Fruit fly (Drosophila melanogaster) whole organism, wandering third instar larva: ENCODE results near the gene Akh.
A peak's percentile ranks its signal among the peaks of the same experiment; 100 is the strongest.

ENCODE experiments used
- Abd-B ChIP-seq: fragments of >200 bp; optimal IDR thresholded peaks from 2 replicates; lab custom pipeline; 2017; ENCODE audit warnings: missing biosample characterization, missing genetic modification characterization
- CG32264 ChIP-seq: fragments of 200-800 bp; sonication (Bioruptor generic); optimal IDR thresholded peaks from 2 replicates; lab custom pipeline; 2016; ENCODE audit warnings: missing biosample characterization, missing genetic modification characterization
- CG9705 ChIP-seq: fragments of 200-800 bp; sonication (Bioruptor generic); optimal IDR thresholded peaks from 2 replicates; lab custom pipeline; 2018; ENCODE audit warnings: missing biosample characterization, mild to moderate bottlenecking, missing genetic modification characterization
- CrebA ChIP-seq: fragments of 200-800 bp; sonication (Bioruptor generic); optimal IDR thresholded peaks from 2 replicates; lab custom pipeline; 2016; ENCODE audit warnings: missing biosample characterization, mild to moderate bottlenecking, missing genetic modification characterization, borderline replicate concordance
- Dfd ChIP-seq: fragments of >200 bp; optimal IDR thresholded peaks from 2 replicates; lab custom pipeline; 2017; ENCODE audit warnings: missing biosample characterization, missing genetic modification characterization
- Dif ChIP-seq: fragments of 200-275, 200-300 bp; sonication (Bioruptor generic); optimal IDR thresholded peaks from 2 replicates; lab custom pipeline; 2018; ENCODE audit warnings: missing biosample characterization, missing genetic modification characterization; ENCODE audit not compliant: partially characterized antibody
- GATAd ChIP-seq: sonication (Bioruptor generic); optimal IDR thresholded peaks from 2 replicates; lab custom pipeline; 2016; ENCODE audit warnings: missing biosample characterization, missing genetic modification characterization
- HLH106 ChIP-seq: fragments of 200-800 bp; optimal IDR thresholded peaks from 3 replicates; lab custom pipeline; 2019; ENCODE audit warnings: missing biosample characterization, mild to moderate bottlenecking, missing genetic modification characterization, moderate library complexity
- Hnf4 ChIP-seq: fragments of 200-800 bp; sonication (Bioruptor generic); optimal IDR thresholded peaks from 2 replicates; lab custom pipeline; 2016; ENCODE audit warnings: missing biosample characterization, mild to moderate bottlenecking, missing genetic modification characterization
- Hr78 ChIP-seq: fragments of >200 bp; optimal IDR thresholded peaks from 2 replicates; lab custom pipeline; 2017; ENCODE audit warnings: missing biosample characterization, missing genetic modification characterization
- Hr83 ChIP-seq: fragments of 200-300 bp; sonication (Bioruptor generic); optimal IDR thresholded peaks from 2 replicates; lab custom pipeline; 2016; ENCODE audit warnings: missing biosample characterization, mild to moderate bottlenecking, missing genetic modification characterization, moderate library complexity; ENCODE audit not compliant: poor library complexity, severe bottlenecking
- Jra ChIP-seq: sonication (Bioruptor generic); optimal IDR thresholded peaks from 2 replicates; lab custom pipeline; 2016; ENCODE audit warnings: missing biosample characterization, missing genetic modification characterization
- Mio ChIP-seq: sonication (Bioruptor generic); optimal IDR thresholded peaks from 2 replicates; lab custom pipeline; 2016; ENCODE audit warnings: missing biosample characterization, missing genetic modification characterization
- Myc ChIP-seq: fragments of >200 bp; optimal IDR thresholded peaks from 2 replicates; lab custom pipeline; 2017
- N ChIP-seq: fragments of >200 bp; optimal IDR thresholded peaks from 2 replicates; lab custom pipeline; 2018; ENCODE audit warnings: missing biosample characterization, missing external identifiers, missing genetic modification characterization
- OdsH ChIP-seq: fragments of 200-800 bp; sonication (Bioruptor generic); optimal IDR thresholded peaks from 2 replicates; lab custom pipeline; 2016; ENCODE audit warnings: missing biosample characterization, mild to moderate bottlenecking, missing genetic modification characterization
- Rel ChIP-seq, 2 experiments: fragments of 200-800 bp; sonication (Bioruptor generic) in 1 of 2; optimal IDR thresholded peaks; 2 replicates in 1 of 2; 3 replicates in 1 of 2; lab custom pipeline; 2016 to 2019; ENCODE audit warnings: mild to moderate bottlenecking in 2 of 2, missing biosample characterization in 2 of 2, missing genetic modification characterization in 2 of 2, moderate library complexity in 1 of 2
- Sp1 ChIP-seq: fragments of 200-800 bp; sonication (Bioruptor generic); optimal IDR thresholded peaks from 3 replicates; lab custom pipeline; 2019; ENCODE audit warnings: missing biosample characterization, mild to moderate bottlenecking, missing genetic modification characterization, moderate library complexity
- Vsx2 ChIP-seq: fragments of 200-300, 225-300 bp; sonication (Bioruptor generic); optimal IDR thresholded peaks from 2 replicates; lab custom pipeline; 2018; ENCODE audit warnings: missing biosample characterization, missing genetic modification characterization; ENCODE audit not compliant: partially characterized antibody
- br ChIP-seq: fragments of 200-800 bp; sonication (Bioruptor generic); optimal IDR thresholded peaks from 2 replicates; lab custom pipeline; 2016; ENCODE audit warnings: missing biosample characterization, missing genetic modification characterization
- brk ChIP-seq: fragments of 200-800 bp; sonication (Bioruptor generic); optimal IDR thresholded peaks from 2 replicates; lab custom pipeline; 2016; ENCODE audit warnings: missing biosample characterization, mild to moderate bottlenecking, missing genetic modification characterization
- dl ChIP-seq, 2 experiments: fragments of 175-275, 200-275 bp in 1 of 2; fragments of 200-275 bp in 1 of 2; sonication (Bioruptor generic); optimal IDR thresholded peaks; lab custom pipeline; 2018; ENCODE audit warnings: mild to moderate bottlenecking in 2 of 2, missing biosample characterization in 2 of 2, missing genetic modification characterization in 2 of 2, moderate library complexity in 2 of 2; ENCODE audit not compliant: partially characterized antibody in 2 of 2, insufficient read depth in 1 of 2
- dmrt93B ChIP-seq: fragments of 200-800 bp; sonication (Bioruptor generic); optimal IDR thresholded peaks from 2 replicates; lab custom pipeline; 2018; ENCODE audit warnings: missing biosample characterization, mild to moderate bottlenecking, missing genetic modification characterization
- dsf ChIP-seq: sonication (Bioruptor generic); optimal IDR thresholded peaks from 2 replicates; lab custom pipeline; 2016; ENCODE audit warnings: missing biosample characterization, missing genetic modification characterization, borderline replicate concordance
- ey ChIP-seq: fragments of 200-800 bp; sonication (Bioruptor generic); optimal IDR thresholded peaks from 2 replicates; lab custom pipeline; 2016; ENCODE audit warnings: missing biosample characterization, missing genetic modification characterization
- foxo ChIP-seq, 2 experiments: fragments of 200-800 bp; sonication (Bioruptor generic); optimal IDR thresholded peaks; 2 replicates in 1 of 2; 3 replicates in 1 of 2; lab custom pipeline; 2016 to 2017; ENCODE audit warnings: missing biosample characterization in 2 of 2, missing genetic modification characterization in 2 of 2
- fru ChIP-seq: fragments of 200-800 bp; sonication (Bioruptor generic); optimal IDR thresholded peaks from 3 replicates; lab custom pipeline; 2016; ENCODE audit warnings: missing biosample characterization, mild to moderate bottlenecking, missing genetic modification characterization
- h ChIP-seq: fragments of 200-800 bp; sonication (Bioruptor generic); optimal IDR thresholded peaks from 3 replicates; lab custom pipeline; 2016; ENCODE audit warnings: missing biosample characterization, mild to moderate bottlenecking, missing genetic modification characterization
- jim ChIP-seq: fragments of 175-275, 200-325 bp; sonication (Bioruptor generic); optimal IDR thresholded peaks from 2 replicates; lab custom pipeline; 2016; ENCODE audit warnings: missing biosample characterization, mild to moderate bottlenecking, missing genetic modification characterization
- lola ChIP-seq: fragments of >200 bp; optimal IDR thresholded peaks from 2 replicates; lab custom pipeline; 2017; ENCODE audit warnings: missing biosample characterization, missing genetic modification characterization
- pan ChIP-seq: fragments of >200 bp; optimal IDR thresholded peaks from 2 replicates; lab custom pipeline; 2017
- psq ChIP-seq: fragments of 200-800 bp; sonication (Bioruptor generic); optimal IDR thresholded peaks from 3 replicates; lab custom pipeline; 2017; ENCODE audit warnings: missing biosample characterization, mild to moderate bottlenecking, missing genetic modification characterization, moderate library complexity
- rgr ChIP-seq: fragments of 200-800 bp; sonication (Bioruptor generic); optimal IDR thresholded peaks from 3 replicates; lab custom pipeline; 2016; ENCODE audit warnings: missing biosample characterization, mild to moderate bottlenecking, missing genetic modification characterization
- sage ChIP-seq: fragments of 200-800 bp; sonication (Bioruptor generic); optimal IDR thresholded peaks from 2 replicates; lab custom pipeline; 2016; ENCODE audit warnings: missing biosample characterization, mild to moderate bottlenecking, missing genetic modification characterization
- sv ChIP-seq: fragments of 200-800 bp; sonication (Bioruptor generic); optimal IDR thresholded peaks from 3 replicates; lab custom pipeline; 2016; ENCODE audit warnings: missing biosample characterization, missing genetic modification characterization
- tai ChIP-seq: sonication (Bioruptor generic); optimal IDR thresholded peaks from 2 replicates; lab custom pipeline; 2016; ENCODE audit warnings: missing biosample characterization, missing genetic modification characterization
- usp ChIP-seq: fragments of >200 bp; optimal IDR thresholded peaks from 2 replicates; lab custom pipeline; 2017; ENCODE audit warnings: missing biosample characterization, missing genetic modification characterization
- woc ChIP-seq: sonication (Bioruptor generic); optimal IDR thresholded peaks from 2 replicates; lab custom pipeline; 2016; ENCODE audit warnings: missing biosample characterization, mild to moderate bottlenecking, missing genetic modification characterization

The Akh gene

dm6 chr3L:4120358-4121349 lies 20.6 kb upstream of the Akh start (continued):
- TF ChIP-seq Myc (lab: Kevin White, UChicago) = no peak
- TF ChIP-seq Mio (GFP tag; lab: Kevin White, UChicago) = no peak
- TF ChIP-seq N (GFP tag; lab: Kevin White, UChicago) = no peak
- TF ChIP-seq ey = peak; percentile 1
- no peak for TF ChIP-seq lola (GFP tag; lab: Kevin White, UChicago)

dm6 chr3L:4121589-4121988 lies 19.7 kb upstream of the Akh start:
- TF ChIP-seq Hnf4 (GFP tag; lab: Kevin White, UChicago) = no peak
- no peak for TF ChIP-seq Myc (lab: Kevin White, UChicago)
- TF ChIP-seq dmrt93B = no peak

- TF ChIP-seq dl (GFP tag; optimal IDR thresholded peaks at IDR 0.05; lab: Kevin White, UChicago; ENCODE audit: insufficient read depth in 1 of 2, partially characterized antibody in 2 of 2) = no peak
- no peak for TF ChIP-seq Dfd (GFP tag; lab: Kevin White, UChicago)
- no peak for TF ChIP-seq tai (GFP tag; lab: Kevin White, UChicago)
- TF ChIP-seq br (GFP tag; lab: Kevin White, UChicago) = peak; percentile 67
- peak; percentile 84 for TF ChIP-seq Rel (GFP tag; optimal IDR thresholded peaks at IDR 0.05; lab: Kevin White, UChicago)
- peak; percentile 71 for TF ChIP-seq Rel (tag; optimal IDR thresholded peaks at IDR 0.05; lab: Kevin White, UChicago)
- TF ChIP-seq jim = no peak
- TF ChIP-seq Dif (GFP tag; lab: Kevin White, UChicago) = peak; percentile 25
- TF ChIP-seq Sp1 (GFP tag; lab: Kevin White, UChicago) = peak; percentile 72
- peak; percentile 71 for TF ChIP-seq OdsH (GFP tag; lab: Kevin White, UChicago)
- TF ChIP-seq sv (GFP tag; lab: Kevin White, UChicago) = no peak
- no peak for TF ChIP-seq Myc (lab: Kevin White, UChicago)
- TF ChIP-seq dmrt93B = no peak
- TF ChIP-seq dsf (GFP tag; lab: Kevin White, UChicago) = no peak
- TF ChIP-seq ey = peak; percentile 48
- TF ChIP-seq Hr78 = no peak
- TF ChIP-seq CG32264 = peak; percentile 36
- TF ChIP-seq usp (GFP tag; lab: Kevin White, UChicago) = no peak
- no peak for TF ChIP-seq CrebA (GFP tag; lab: Kevin White, UChicago)
- no peak for TF ChIP-seq CG9705 (GFP tag; lab: Kevin White, UChicago)
- TF ChIP-seq Hnf4 (GFP tag; lab: Kevin White, UChicago) = no peak
- TF ChIP-seq Mio (GFP tag; lab: Kevin White, UChicago) = no peak
- peak; percentile 79 for TF ChIP-seq Vsx2 (GFP tag; lab: Kevin White, UChicago)
- peak; percentile 58 for TF ChIP-seq woc (GFP tag; lab: Kevin White, UChicago)
- TF ChIP-seq pan (lab: Kevin White, UChicago) = no peak
- no peak for TF ChIP-seq lola (GFP tag; lab: Kevin White, UChicago)
- TF ChIP-seq rgr = peak; percentile 70
- no peak for TF ChIP-seq GATAd (GFP tag; lab: Kevin White, UChicago)
- TF ChIP-seq fru = peak; percentile 78
- no peak for TF ChIP-seq foxo (GFP tag; optimal IDR thresholded peaks at IDR 0.05; lab: Kevin White, UChicago)
- no peak for TF ChIP-seq N (GFP tag; lab: Kevin White, UChicago)
- no peak for TF ChIP-seq Abd-B (GFP tag; lab: Kevin White, UChicago)
- peak; percentile 73 for TF ChIP-seq sage (GFP tag; lab: Kevin White, UChicago)
- TF ChIP-seq h (GFP tag; lab: Kevin White, UChicago) = peak; percentile 78
- peak; percentile 69 for TF ChIP-seq brk (GFP tag; lab: Kevin White, UChicago)
- TF ChIP-seq psq = peak; percentile 54
- TF ChIP-seq HLH106 (tag; lab: Kevin White, UChicago) = no peak
- TF ChIP-seq Jra (GFP tag; lab: Kevin White, UChicago) = peak; percentile 67
- TF ChIP-seq Hr83 = peak; percentile 89
These were observed 19.0 kb upstream of the Akh start, which contains the start of gene Chd64 for dm6 chr3L:4122185-4122767. Gene Chd64, minus strand, starts transcription at chr3L:4122388.
